Fruit fly (Drosophila melanogaster) whole organism, embryonic: ENCODE data around the gene CG43389.

Source experiments
- ATbp ChIP-seq: fragments of 200-800 bp; sonication (Bioruptor generic); optimal IDR thresholded peaks from 2 replicates; lab custom pipeline; 2017; ENCODE audit warnings: missing biosample characterization, mild to moderate bottlenecking, missing genetic modification characterization, missing genetic modification reagents
- Atf6 ChIP-seq: fragments of 200-800 bp; sonication (Bioruptor generic); IDR thresholded peaks from 2 replicates; pipeline ENCODE4 v1.3.6; 2022; ENCODE audit warnings: missing biosample characterization, missing genetic modification characterization
- Bdp1 ChIP-seq: fragments of 200-800 bp; sonication (Bioruptor generic); optimal IDR thresholded peaks from 3 replicates; lab custom pipeline; 2016; ENCODE audit warnings: missing biosample characterization, missing genetic modification characterization
- BtbVII ChIP-seq: fragments of 200-800 bp; sonication (Bioruptor generic); optimal IDR thresholded peaks from 3 replicates; lab custom pipeline; 2017; ENCODE audit warnings: missing biosample characterization, mild to moderate bottlenecking, missing genetic modification characterization
- CG10959 ChIP-seq: fragments of 200-800 bp; sonication (Bioruptor generic); IDR thresholded peaks from 2 replicates; pipeline ENCODE4 v1.3.6; 2022; ENCODE audit warnings: missing biosample characterization, missing genetic modification characterization
- CG11085 ChIP-seq: fragments of 200-800 bp; sonication (Bioruptor generic); IDR thresholded peaks from 2 replicates; pipeline ENCODE4 v1.3.6; 2022; ENCODE audit warnings: missing biosample characterization, missing genetic modification characterization
- CG11456 ChIP-seq: fragments of 200-800 bp; sonication (Bioruptor generic); IDR thresholded peaks from 3 replicates; pipeline ENCODE4 v1.3.6; 2022; ENCODE audit warnings: missing biosample characterization, missing genetic modification characterization
- CG14441 ChIP-seq: fragments of 200-800 bp; sonication (Bioruptor generic); IDR thresholded peaks from 2 replicates; pipeline ENCODE4 v1.3.6; 2022; ENCODE audit warnings: missing biosample characterization, missing genetic modification characterization
- CG1647 ChIP-seq: fragments of 200-800 bp; sonication (Bioruptor generic); optimal IDR thresholded peaks from 3 replicates; lab custom pipeline; 2016; ENCODE audit warnings: missing biosample characterization, missing genetic modification characterization
- CG17385 ChIP-seq: fragments of 200-800 bp; sonication (Bioruptor generic); optimal IDR thresholded peaks from 3 replicates; lab custom pipeline; 2018; ENCODE audit warnings: missing biosample characterization, mild to moderate bottlenecking, missing genetic modification characterization
- CG1832 ChIP-seq: fragments of 200-800 bp; sonication (Bioruptor generic); optimal IDR thresholded peaks from 2 replicates; lab custom pipeline; 2017; ENCODE audit warnings: missing biosample characterization, mild to moderate bottlenecking, missing genetic modification characterization, inconsistent platforms
- CG30431 ChIP-seq: fragments of 200-800 bp; sonication (Bioruptor generic); optimal IDR thresholded peaks from 2 replicates; lab custom pipeline; 2017; ENCODE audit warnings: missing biosample characterization, missing genetic modification characterization
- CG32532 ChIP-seq: fragments of 200-800 bp; sonication (Bioruptor generic); IDR thresholded peaks from 2 replicates; pipeline ENCODE4 v1.3.6; 2022; ENCODE audit warnings: missing biosample characterization, missing genetic modification characterization
- CG4617 ChIP-seq: fragments of 200-800 bp; sonication (Bioruptor generic); optimal IDR thresholded peaks from 3 replicates; lab custom pipeline; 2016; ENCODE audit warnings: missing biosample characterization, missing genetic modification characterization, borderline replicate concordance
- CG4707 ChIP-seq: fragments of 200-800 bp; sonication (Bioruptor generic); optimal IDR thresholded peaks from 2 replicates; lab custom pipeline; 2018; ENCODE audit warnings: missing biosample characterization, mild to moderate bottlenecking, missing genetic modification characterization, moderate library complexity
- CG4820 ChIP-seq: fragments of 200-800 bp; sonication (Bioruptor generic); optimal IDR thresholded peaks from 3 replicates; lab custom pipeline; 2016; ENCODE audit warnings: missing biosample characterization, missing genetic modification characterization
- CG6689 ChIP-seq: fragments of 200-800 bp; sonication (Bioruptor generic); IDR thresholded peaks from 2 replicates; pipeline ENCODE4 v1.3.6; 2022; ENCODE audit warnings: missing biosample characterization, missing genetic modification characterization
- CG7928 ChIP-seq: fragments of 200-800 bp; sonication (Bioruptor generic); optimal IDR thresholded peaks from 2 replicates; lab custom pipeline; 2017; ENCODE audit warnings: missing biosample characterization, mild to moderate bottlenecking, missing genetic modification characterization
- CG7963 ChIP-seq: fragments of 200-800 bp; sonication (Bioruptor generic); IDR thresholded peaks from 3 replicates; pipeline ENCODE4 v1.3.6; 2022; ENCODE audit warnings: missing biosample characterization, missing genetic modification characterization; ENCODE audit not compliant: partially characterized antibody
- CG8281 ChIP-seq: fragments of 200-800 bp; sonication (Bioruptor generic); optimal IDR thresholded peaks from 2 replicates; lab custom pipeline; 2018; ENCODE audit warnings: missing biosample characterization, mild to moderate bottlenecking, missing genetic modification characterization, moderate library complexity
- CG8944 ChIP-seq: fragments of 200-800 bp; sonication (Bioruptor generic); optimal IDR thresholded peaks from 3 replicates; lab custom pipeline; 2016; ENCODE audit warnings: missing biosample characterization, missing genetic modification characterization
- Deaf1 ChIP-seq: fragments of 200-800 bp; optimal IDR thresholded peaks from 3 replicates; lab custom pipeline; 2019; ENCODE audit warnings: missing biosample characterization, mild to moderate bottlenecking, missing genetic modification characterization, moderate library complexity
- Dip3 ChIP-seq: fragments of 200-800 bp; sonication (Bioruptor generic); optimal IDR thresholded peaks from 3 replicates; lab custom pipeline; 2016; ENCODE audit warnings: missing biosample characterization, missing genetic modification characterization
- E2f1 ChIP-seq: fragments of 200-800 bp; sonication (Bioruptor generic); IDR thresholded peaks from 2 replicates; pipeline ENCODE4 v1.3.6; 2022; ENCODE audit warnings: missing biosample characterization, missing genetic modification characterization
- Eip74EF ChIP-seq, 2 experiments: fragments of 200-800 bp in 1 of 2; fragments of >200 bp in 1 of 2; sonication (Bioruptor generic) in 1 of 2; optimal IDR thresholded peaks; 2 replicates each; lab custom pipeline; 2017 to 2019; ENCODE audit warnings: missing biosample characterization in 2 of 2, missing genetic modification characterization in 2 of 2, mild to moderate bottlenecking in 1 of 2, moderate library complexity in 1 of 2
- Fer1 ChIP-seq: fragments of 200-800 bp; sonication (Bioruptor generic); optimal IDR thresholded peaks from 2 replicates; lab custom pipeline; 2017; ENCODE audit warnings: missing biosample characterization, mild to moderate bottlenecking, missing genetic modification characterization
- Fer3 ChIP-seq: fragments of 200-800 bp; sonication (Bioruptor generic); optimal IDR thresholded peaks from 2 replicates; lab custom pipeline; 2018; ENCODE audit warnings: missing biosample characterization, mild to moderate bottlenecking, missing genetic modification characterization, moderate library complexity
- HmgZ ChIP-seq: fragments of 200-800 bp; sonication (Bioruptor generic); optimal IDR thresholded peaks from 2 replicates; lab custom pipeline; 2018; ENCODE audit warnings: missing biosample characterization, mild to moderate bottlenecking, missing genetic modification characterization
- Hr39 ChIP-seq: fragments of >200 bp; optimal IDR thresholded peaks from 2 replicates; lab custom pipeline; 2017
- Mad ChIP-seq: fragments of 200-800 bp; sonication (Bioruptor generic); optimal IDR thresholded peaks from 2 replicates; lab custom pipeline; 2016; ENCODE audit warnings: missing biosample characterization, missing genetic modification characterization
- Poxn ChIP-seq: fragments of 200-800 bp; sonication (Bioruptor generic); IDR thresholded peaks from 2 replicates; pipeline ENCODE4 v1.3.6; 2022; ENCODE audit warnings: missing biosample characterization, missing genetic modification characterization
- Sox100B ChIP-seq: fragments of 200-800 bp; sonication (Bioruptor generic); optimal IDR thresholded peaks from 3 replicates; lab custom pipeline; 2018; ENCODE audit warnings: missing biosample characterization, mild to moderate bottlenecking, missing genetic modification characterization
- Taf1 ChIP-seq: fragments of 200-800 bp; sonication (Bioruptor generic); IDR thresholded peaks from 2 replicates; pipeline ENCODE4 v1.3.6; 2022; ENCODE audit warnings: missing biosample characterization, missing genetic modification characterization
- ara ChIP-seq: fragments of 200-800 bp; sonication (Bioruptor generic); IDR thresholded peaks from 2 replicates; pipeline ENCODE4 v1.3.6; 2022; ENCODE audit warnings: missing biosample characterization, missing genetic modification characterization
- br ChIP-seq: fragments of >200 bp; optimal IDR thresholded peaks from 2 replicates; lab custom pipeline; 2017
- cas ChIP-seq: fragments of 200-800 bp; sonication (Bioruptor generic); IDR thresholded peaks from 2 replicates; pipeline ENCODE4 v1.3.6; 2022; ENCODE audit warnings: missing biosample characterization, missing genetic modification characterization
- dan ChIP-seq: fragments of 200-800 bp; sonication (Bioruptor generic); IDR thresholded peaks from 2 replicates; pipeline ENCODE4 v1.3.6; 2022; ENCODE audit warnings: missing biosample characterization, missing genetic modification characterization
- dmrt99B ChIP-seq: fragments of 200-800 bp; sonication (Bioruptor generic); optimal IDR thresholded peaks from 2 replicates; lab custom pipeline; 2018; ENCODE audit warnings: missing biosample characterization, mild to moderate bottlenecking, missing genetic modification characterization, moderate library complexity
- esg ChIP-seq: fragments of 200-800 bp; sonication (Bioruptor generic); conservative IDR thresholded peaks from 2 replicates; pipeline ENCODE4 v1.3.6; 2022; ENCODE audit warnings: missing biosample characterization, missing genetic modification characterization
- eve ChIP-seq, 2 experiments: fragments of >200 bp; optimal IDR thresholded peaks; 2 replicates each; lab custom pipeline; 2017; ENCODE audit warnings: missing biosample characterization in 2 of 2, missing genetic modification characterization in 2 of 2
- ewg ChIP-seq: fragments of 200-800 bp; sonication (Bioruptor generic); optimal IDR thresholded peaks from 3 replicates; lab custom pipeline; 2017; ENCODE audit warnings: mild to moderate bottlenecking, missing biosample characterization, missing genetic modification reagents, missing genetic modification characterization
- grau ChIP-seq: fragments of 200-800 bp; optimal IDR thresholded peaks from 3 replicates; lab custom pipeline; 2019; ENCODE audit warnings: missing biosample characterization, mild to moderate bottlenecking, missing genetic modification characterization, moderate library complexity
- lab ChIP-seq: fragments of 200-800 bp; sonication (Bioruptor generic); optimal IDR thresholded peaks from 3 replicates; lab custom pipeline; 2017; ENCODE audit warnings: missing biosample characterization, missing genetic modification characterization, mild to moderate bottlenecking, moderate library complexity, missing genetic modification reagents
- lilli ChIP-seq: fragments of 200-800 bp; sonication (Bioruptor generic); optimal IDR thresholded peaks from 3 replicates; lab custom pipeline; 2016; ENCODE audit warnings: missing biosample characterization, missing genetic modification characterization
- pb ChIP-seq: fragments of 200-800 bp; sonication (Bioruptor generic); optimal IDR thresholded peaks from 3 replicates; lab custom pipeline; 2016; ENCODE audit warnings: missing biosample characterization, missing genetic modification characterization
- run ChIP-seq: fragments of 200-800 bp; sonication (Bioruptor generic); optimal IDR thresholded peaks from 3 replicates; lab custom pipeline; 2018; ENCODE audit warnings: missing biosample characterization, mild to moderate bottlenecking, missing genetic modification characterization
- so ChIP-seq: fragments of 200-800 bp; sonication (Bioruptor generic); IDR thresholded peaks from 3 replicates; pipeline ENCODE4 v1.3.6; 2022; ENCODE audit warnings: missing biosample characterization, missing genetic modification characterization
- tio ChIP-seq: fragments of 200-800 bp; sonication (Bioruptor generic); optimal IDR thresholded peaks from 2 replicates; lab custom pipeline; 2017; ENCODE audit warnings: missing biosample characterization, missing genetic modification characterization, inconsistent platforms
- tna ChIP-seq: fragments of 200-800 bp; sonication (Bioruptor generic); IDR thresholded peaks from 2 replicates; pipeline ENCODE4 v1.3.6; 2022; ENCODE audit warnings: missing biosample characterization, missing genetic modification characterization; ENCODE audit not compliant: partially characterized antibody
- z ChIP-seq: fragments of 200-800 bp; sonication (Bioruptor generic); IDR thresholded peaks from 3 replicates; pipeline ENCODE4 v1.3.6; 2022; ENCODE audit warnings: missing biosample characterization, missing genetic modification characterization

The CG43389 gene

dm6 chr3L:3224740-3225719, 22.8 kb upstream of the CG43389 start, which contains the start of gene Larp4B (continued):
- TF ChIP-seq tio (GFP tag; lab: Kevin White, UChicago) = no peak
- TF ChIP-seq dmrt99B = no peak
- TF ChIP-seq CG8281 (tag; lab: Kevin White, UChicago) = no peak
- no peak for TF ChIP-seq CG30431
- no peak for TF ChIP-seq CG1832 (GFP tag; lab: Kevin White, UChicago)
- no peak for TF ChIP-seq Bdp1
- no peak for TF ChIP-seq z (GFP tag; lab: Robert Waterston, UW)
- TF ChIP-seq lilli (GFP tag; lab: Kevin White, UChicago) = peak; percentile 53
- TF ChIP-seq CG7963 = no peak
- TF ChIP-seq Hr39 = no peak
- no peak for TF ChIP-seq Fer3 (tag; lab: Kevin White, UChicago)
- no peak for TF ChIP-seq so (GFP tag; lab: Robert Waterston, UW)
- peak; percentile 38 for TF ChIP-seq grau (tag; lab: Kevin White, UChicago)
- no peak for TF ChIP-seq Mad (GFP tag; lab: Kevin White, UChicago)
- peak; percentile 41 for TF ChIP-seq CG7928 (GFP tag; lab: Kevin White, UChicago)
- TF ChIP-seq CG4820 (GFP tag; lab: Kevin White, UChicago) = no peak
- no peak for TF ChIP-seq CG17385 (GFP tag; lab: Kevin White, UChicago)
- no peak for TF ChIP-seq ATbp (GFP tag; lab: Kevin White, UChicago)
- no peak for TF ChIP-seq Dip3 (GFP tag; lab: Kevin White, UChicago)
- TF ChIP-seq CG1647 = no peak
- TF ChIP-seq tna (GFP tag; lab: Robert Waterston, UW) = no peak
- TF ChIP-seq pb (GFP tag; lab: Kevin White, UChicago) = no peak
- TF ChIP-seq Fer1 (GFP tag; lab: Kevin White, UChicago) = no peak
- TF ChIP-seq Eip74EF (GFP tag; optimal IDR thresholded peaks at IDR 0.05; lab: Kevin White, UChicago) = no peak
- TF ChIP-seq CG10959 (GFP tag; lab: Robert Waterston, UW) = no peak
- TF ChIP-seq CG32532 = no peak
- TF ChIP-seq HmgZ (tag; lab: Kevin White, UChicago) = peak; percentile 61
- TF ChIP-seq E2f1 (GFP tag; lab: Robert Waterston, UW) = no peak
- no peak for TF ChIP-seq CG4707 (GFP tag; lab: Kevin White, UChicago)
- no peak for TF ChIP-seq cas (GFP tag; lab: Robert Waterston, UW)
- TF ChIP-seq Sox100B (GFP tag; lab: Kevin White, UChicago) = no peak
- TF ChIP-seq dan (GFP tag; lab: Robert Waterston, UW) = no peak
- TF ChIP-seq CG11456 (GFP tag; lab: Robert Waterston, UW) = no peak
- no peak for TF ChIP-seq ewg
- TF ChIP-seq eve (GFP tag; optimal IDR thresholded peaks at IDR 0.05; lab: Kevin White, UChicago) = no peak
- peak; percentile 89 for TF ChIP-seq CG4617 (GFP tag; lab: Kevin White, UChicago)
- TF ChIP-seq Poxn (GFP tag; lab: Robert Waterston, UW) = no peak
- TF ChIP-seq CG6689 = no peak
- no peak for TF ChIP-seq Deaf1 (tag; lab: Kevin White, UChicago)
- TF ChIP-seq CG8944 (GFP tag; lab: Kevin White, UChicago) = no peak
- TF ChIP-seq esg = no peak
- no peak for TF ChIP-seq Taf1
- TF ChIP-seq run (tag; lab: Kevin White, UChicago) = no peak
- TF ChIP-seq CG14441 = no peak
- TF ChIP-seq BtbVII (GFP tag; lab: Kevin White, UChicago) = peak; percentile 15
- no peak for TF ChIP-seq br
- no peak for TF ChIP-seq ara (GFP tag; lab: Robert Waterston, UW)
- no peak for TF ChIP-seq CG11085 (GFP tag; lab: Robert Waterston, UW)
- TF ChIP-seq Atf6 = no peak
- TF ChIP-seq lab (GFP tag; lab: Kevin White, UChicago) = no peak
